Worm (Caenorhabditis elegans): Measurements from ENCODE around the gene fbxa-218.

DNA sequence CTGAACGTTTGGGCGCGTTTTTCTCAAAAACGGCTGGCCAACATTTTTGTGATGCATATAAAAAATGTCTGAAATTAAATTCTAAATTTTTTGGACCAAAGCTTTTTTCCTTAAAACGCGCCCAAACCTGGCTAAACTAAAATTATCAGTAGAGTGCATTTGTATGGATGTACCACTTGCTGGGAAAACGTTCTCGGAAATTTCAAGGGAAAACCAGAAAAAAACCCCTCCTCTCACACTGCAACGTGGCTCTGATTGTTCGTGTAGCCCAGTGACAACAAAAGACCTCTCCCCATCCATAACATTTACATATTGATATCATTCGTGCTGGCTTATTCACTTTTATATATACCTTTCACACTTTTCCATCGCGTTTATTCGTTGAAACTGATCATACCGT, 32.6 kb downstream of the fbxa-218 start, which contains the start of gene Y49E10.29:
- TF ChIP-seq dao-5 (tag; optimal IDR thresholded peaks at IDR 0.05), result no peak
- TF ChIP-seq him-1 (tag; optimal IDR thresholded peaks at IDR 0.05), result no peak
- TF ChIP-seq W03F9.2 (tag; optimal IDR thresholded peaks at IDR 0.05), result no peak
